Fruit fly (Drosophila melanogaster): ENCODE results near the gene CG8119.

DNA sequence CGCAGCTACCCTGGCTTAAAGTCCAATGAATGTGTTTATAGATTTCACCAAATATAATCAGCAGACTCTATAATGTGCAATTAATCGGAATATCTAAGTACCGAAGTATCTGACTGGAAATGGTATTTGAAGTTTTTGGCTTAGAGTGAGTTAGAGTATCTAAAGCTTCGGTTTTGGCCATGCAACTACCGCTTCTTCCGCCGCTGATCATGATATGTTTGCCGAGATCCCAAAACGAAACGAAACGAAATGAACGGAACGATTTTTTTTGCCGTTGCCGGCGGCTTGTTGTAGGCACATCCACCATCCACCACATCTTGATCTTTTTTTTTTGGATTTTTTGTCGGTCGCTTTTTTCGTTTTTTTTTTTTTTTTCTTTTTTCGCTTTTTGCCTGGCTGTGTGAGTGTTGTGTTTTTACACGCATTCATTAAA, 39.4 kb upstream of the CG8119 start:
- peak; percentile 87 for TF ChIP-seq h (GFP tag; optimal IDR thresholded peaks at IDR 0.05)
- peak; percentile 78 for TF ChIP-seq br (GFP tag; optimal IDR thresholded peaks at IDR 0.05)
- no peak for TF ChIP-seq lola (GFP tag; optimal IDR thresholded peaks at IDR 0.05)
- TF ChIP-seq Sp1 (GFP tag; optimal IDR thresholded peaks at IDR 0.05), result peak; percentile 85
- TF ChIP-seq dmrt93B (GFP tag; optimal IDR thresholded peaks at IDR 0.05), result peak; percentile 76
- no peak for TF ChIP-seq usp (GFP tag; optimal IDR thresholded peaks at IDR 0.05)
- peak; percentile 92 for TF ChIP-seq fru (GFP tag; optimal IDR thresholded peaks at IDR 0.05)
- TF ChIP-seq HLH106 (tag; optimal IDR thresholded peaks at IDR 0.05), result peak; percentile 87
- no peak for TF ChIP-seq dsf (GFP tag; optimal IDR thresholded peaks at IDR 0.05; ENCODE audit: borderline replicate concordance)
- no peak for TF ChIP-seq Dif (GFP tag; optimal IDR thresholded peaks at IDR 0.05; ENCODE audit: partially characterized antibody)
- no peak for TF ChIP-seq Vsx2 (GFP tag; optimal IDR thresholded peaks at IDR 0.05; ENCODE audit: partially characterized antibody)
- no peak for TF ChIP-seq GATAd (GFP tag; optimal IDR thresholded peaks at IDR 0.05)
